Worm (Caenorhabditis elegans) whole organism, L4 larva: ENCODE data around the gene C49H3.3.
A peak's percentile ranks its signal among the peaks of the same experiment; 100 is the strongest.
"Not testable (repeated sequence)": the region's sequence is repeated elsewhere in the genome, so short reads cannot be mapped to it uniquely, and the experiment has no call there.

Experiments
- F37D6.2 ChIP-seq: sonication (generic microtip); optimal IDR thresholded peaks from 2 replicates; lab custom pipeline; 2016; ENCODE audit warnings: mild to moderate bottlenecking, missing genetic modification characterization, missing compliant biosample characterization
- F49E8.2 ChIP-seq: sonication (generic microtip); optimal IDR thresholded peaks from 2 replicates; lab custom pipeline; 2016; ENCODE audit warnings: missing compliant biosample characterization, mild to moderate bottlenecking, missing genetic modification characterization, borderline replicate concordance
- T20F7.1 ChIP-seq: fragments of 200-800 bp; sonication (Bioruptor generic); optimal IDR thresholded peaks from 2 replicates; lab custom pipeline; 2018; ENCODE audit warnings: mild to moderate bottlenecking, missing genetic modification characterization, missing compliant biosample characterization
- T26A8.4 ChIP-seq: fragments of 200-800 bp; sonication (Bioruptor generic); IDR thresholded peaks from 2 replicates; pipeline ENCODE4 v1.3.6; 2022; ENCODE audit warnings: missing genetic modification characterization, missing compliant biosample characterization
- Y48G9A.11 ChIP-seq: fragments of 200-800 bp; sonication (Bioruptor generic); IDR thresholded peaks from 2 replicates; pipeline ENCODE4 v1.3.6; 2022; ENCODE audit warnings: missing genetic modification reagents, missing genetic modification characterization, missing compliant biosample characterization
- Y5F2A.4 ChIP-seq: fragments of 200-800 bp; sonication (Bioruptor generic); optimal IDR thresholded peaks from 2 replicates; lab custom pipeline; 2018; ENCODE audit warnings: mild to moderate bottlenecking, missing genetic modification characterization, missing compliant biosample characterization
- ZK337.2 ChIP-seq: fragments of 200-800 bp; sonication (Bioruptor generic); IDR thresholded peaks from 2 replicates; pipeline ENCODE4 v1.3.6; 2022; ENCODE audit warnings: missing genetic modification reagents, missing genetic modification characterization, missing compliant biosample characterization
- aha-1 ChIP-seq: fragments of 150-350 bp; peaks from one replicate; lab custom pipeline; 2014; ENCODE audit warnings: missing biosample characterization, missing genetic modification characterization
- ces-1 ChIP-seq: fragments of 150-350 bp; sonication (generic microtip); optimal IDR thresholded peaks from 4 replicates; lab custom pipeline; 2014; ENCODE audit warnings: missing biosample characterization, missing genetic modification reagents, missing genetic modification characterization
- ctbp-1 ChIP-seq: fragments of 200-800 bp; sonication (Bioruptor generic); IDR thresholded peaks from 2 replicates; pipeline ENCODE4 v1.3.6; 2022; ENCODE audit warnings: missing genetic modification reagents, missing genetic modification characterization, missing compliant biosample characterization
- daf-16 ChIP-seq, 3 experiments: sonication (generic microtip); optimal IDR thresholded peaks; 2 replicates each; lab custom pipeline; 2016 to 2017; ENCODE audit warnings: missing genetic modification characterization in 3 of 3, missing genetic modification reagents in 3 of 3, mild to moderate bottlenecking in 2 of 3, missing compliant biosample characterization in 2 of 3, missing biosample characterization in 1 of 3, moderate library complexity in 1 of 3
- dmd-6 ChIP-seq: fragments of 200-800 bp; sonication (Bioruptor generic); IDR thresholded peaks from 2 replicates; pipeline ENCODE4 v1.3.6; 2022; ENCODE audit warnings: missing genetic modification reagents, missing genetic modification characterization, missing compliant biosample characterization
- dmd-8 ChIP-seq: fragments of 200-800 bp; sonication (Bioruptor generic); IDR thresholded peaks from 2 replicates; pipeline ENCODE4 v1.3.6; 2022; ENCODE audit warnings: missing genetic modification characterization, missing compliant biosample characterization
- dve-1 ChIP-seq: sonication (generic microtip); optimal IDR thresholded peaks from 2 replicates; lab custom pipeline; 2017; ENCODE audit warnings: antibody characterized with exemption, mild to moderate bottlenecking, missing genetic modification characterization, missing compliant biosample characterization; ENCODE audit not compliant: insufficient read depth
- fkh-10 ChIP-seq: fragments of 150-350 bp; optimal IDR thresholded peaks from 2 replicates; lab custom pipeline; 2014; ENCODE audit warnings: missing biosample characterization, missing genetic modification reagents, missing genetic modification characterization
- hif-1 ChIP-seq, 2 experiments: sonication (generic microtip); optimal IDR thresholded peaks; 2 replicates each; lab custom pipeline; 2016 to 2017; ENCODE audit warnings: missing compliant biosample characterization in 2 of 2, missing genetic modification characterization in 2 of 2, missing genetic modification reagents in 2 of 2, missing genotype in 2 of 2, mild to moderate bottlenecking in 1 of 2
- hlh-11 ChIP-seq: fragments of 200-800 bp; sonication (Bioruptor generic); optimal IDR thresholded peaks from 2 replicates; lab custom pipeline; 2018; ENCODE audit warnings: mild to moderate bottlenecking, missing genetic modification characterization, missing compliant biosample characterization
- hlh-30 ChIP-seq: sonication (generic microtip); optimal IDR thresholded peaks from 2 replicates; lab custom pipeline; 2017; ENCODE audit warnings: antibody characterized with exemption, mild to moderate bottlenecking, missing genetic modification characterization, missing compliant biosample characterization; ENCODE audit not compliant: insufficient read depth
- hmg-1.1 ChIP-seq: fragments of 200-800 bp; sonication (Bioruptor generic); IDR thresholded peaks from 2 replicates; pipeline ENCODE4 v1.3.6; 2022; ENCODE audit warnings: missing genetic modification reagents, missing genetic modification characterization, missing compliant biosample characterization
- lim-7 ChIP-seq: fragments of 200-800 bp; sonication (Bioruptor generic); IDR thresholded peaks from 2 replicates; pipeline ENCODE4 v1.3.6; 2022; ENCODE audit warnings: missing genetic modification characterization, missing compliant biosample characterization
- lin-1 ChIP-seq: fragments of 200-800 bp; sonication (Bioruptor generic); IDR thresholded peaks from 2 replicates; pipeline ENCODE4 v1.3.6; 2022; ENCODE audit warnings: missing genetic modification reagents, missing genetic modification characterization, missing compliant biosample characterization
- lin-15B ChIP-seq: fragments of 150-350 bp; sonication (generic microtip); optimal IDR thresholded peaks from 3 replicates; lab custom pipeline; 2014; ENCODE audit warnings: missing biosample characterization, missing genetic modification characterization
- lsy-2 ChIP-seq, 2 experiments: fragments of 150-350 bp in 1 of 2; sonication (generic microtip) in 1 of 2; optimal IDR thresholded peaks; 2 replicates each; lab custom pipeline; 2014 to 2017; ENCODE audit warnings: missing biosample characterization in 2 of 2, missing genetic modification characterization in 2 of 2
- madf-9 ChIP-seq: fragments of 200-800 bp; sonication (Bioruptor generic); conservative IDR thresholded peaks from 2 replicates; pipeline ENCODE4 v1.3.6; 2022; ENCODE audit warnings: missing genetic modification reagents, missing genetic modification characterization, missing compliant biosample characterization
- mdl-1 ChIP-seq, 2 experiments: fragments of 150-350 bp in 1 of 2; sonication (generic microtip) in 1 of 2; optimal IDR thresholded peaks; 2 replicates each; lab custom pipeline; 2014 to 2017; ENCODE audit warnings: missing biosample characterization in 2 of 2, missing genetic modification characterization in 2 of 2
- mep-1 ChIP-seq: fragments of 150-350 bp; sonication (generic microtip); optimal IDR thresholded peaks from 3 replicates; lab custom pipeline; 2014; ENCODE audit warnings: missing biosample characterization, missing genetic modification characterization
- mes-2 ChIP-seq: sonication (generic microtip); optimal IDR thresholded peaks from 2 replicates; lab custom pipeline; 2016; ENCODE audit warnings: missing genotype, mild to moderate bottlenecking, missing genetic modification characterization, missing compliant biosample characterization; ENCODE audit not compliant: poor library complexity, severe bottlenecking
- nhr-42 ChIP-seq: fragments of 200-800 bp; sonication (Bioruptor generic); IDR thresholded peaks from 2 replicates; pipeline ENCODE4 v1.3.6; 2022; ENCODE audit warnings: missing genetic modification characterization, missing compliant biosample characterization
- nhr-48 ChIP-seq: sonication (generic microtip); optimal IDR thresholded peaks from 2 replicates; lab custom pipeline; 2016; ENCODE audit warnings: mild to moderate bottlenecking, missing genetic modification characterization, missing compliant biosample characterization
- nhr-6 ChIP-seq: fragments of 150-350 bp; optimal IDR thresholded peaks from 2 replicates; lab custom pipeline; 2014; ENCODE audit warnings: missing biosample characterization, missing genetic modification characterization
- nhr-77 ChIP-seq: fragments of 150-350 bp; optimal IDR thresholded peaks from 2 replicates; lab custom pipeline; 2014; ENCODE audit warnings: missing biosample characterization, missing genetic modification characterization
- rbr-2 ChIP-seq: sonication (generic microtip); optimal IDR thresholded peaks from 2 replicates; lab custom pipeline; 2016; ENCODE audit warnings: missing genotype, missing genetic modification characterization, missing compliant biosample characterization
- saeg-2 ChIP-seq: fragments of 200-800 bp; sonication (Bioruptor generic); IDR thresholded peaks from 2 replicates; pipeline ENCODE4 v1.3.6; 2022; ENCODE audit warnings: missing genetic modification reagents, missing genetic modification characterization, missing compliant biosample characterization
- snpc-1.2 ChIP-seq: fragments of 200-800 bp; sonication (Bioruptor generic); IDR thresholded peaks from 2 replicates; pipeline ENCODE4 v1.3.6; 2022; ENCODE audit warnings: missing genetic modification reagents, missing genetic modification characterization, missing compliant biosample characterization
- snpc-4 ChIP-seq: fragments of 150-350 bp; optimal IDR thresholded peaks from 2 replicates; lab custom pipeline; 2014; ENCODE audit warnings: missing biosample characterization, missing genetic modification characterization
- spr-1 ChIP-seq: sonication (generic microtip); optimal IDR thresholded peaks from 2 replicates; lab custom pipeline; 2016; ENCODE audit warnings: mild to moderate bottlenecking, missing genetic modification characterization, missing compliant biosample characterization
- spr-3 ChIP-seq: fragments of 200-800 bp; sonication (Bioruptor generic); optimal IDR thresholded peaks from 2 replicates; lab custom pipeline; 2018; ENCODE audit warnings: mild to moderate bottlenecking, missing genetic modification characterization, missing compliant biosample characterization
- unc-130 ChIP-seq: sonication (generic microtip); optimal IDR thresholded peaks from 2 replicates; lab custom pipeline; 2016; ENCODE audit warnings: missing genetic modification reagents, missing genetic modification characterization, missing compliant biosample characterization
- unc-62 ChIP-seq, 3 experiments: fragments of 150-350 bp in 1 of 3; sonication (generic microtip); optimal IDR thresholded peaks in 2 of 3; peaks in 1 of 3; 1 replicate in 1 of 3; 2 replicates in 2 of 3; lab custom pipeline; 2014 to 2017; ENCODE audit warnings: missing biosample characterization in 3 of 3, missing genetic modification characterization in 3 of 3, missing genetic modification reagents in 3 of 3, missing genotype in 1 of 3
- zfp-2 ChIP-seq: sonication (generic microtip); optimal IDR thresholded peaks from 2 replicates; lab custom pipeline; 2016; ENCODE audit warnings: mild to moderate bottlenecking, missing genetic modification characterization, missing compliant biosample characterization
- ztf-7 ChIP-seq: fragments of 150-350 bp; optimal IDR thresholded peaks from 2 replicates; lab custom pipeline; 2014; ENCODE audit warnings: missing biosample characterization, missing genetic modification characterization

Gene C49H3.3

ce11 chrIV:7940919-7941318 lies 16.8 kb downstream of the C49H3.3 start, which contains the start of gene exc-9:
exc-9 (minus strand) TSS chrIV:7941019.
- TF ChIP-seq dmd-8 (GFP tag; lab: Robert Waterston, UW) (no peak), F37D6.2 (tag; lab: Kevin White, UChicago) (no peak)

DNA sequence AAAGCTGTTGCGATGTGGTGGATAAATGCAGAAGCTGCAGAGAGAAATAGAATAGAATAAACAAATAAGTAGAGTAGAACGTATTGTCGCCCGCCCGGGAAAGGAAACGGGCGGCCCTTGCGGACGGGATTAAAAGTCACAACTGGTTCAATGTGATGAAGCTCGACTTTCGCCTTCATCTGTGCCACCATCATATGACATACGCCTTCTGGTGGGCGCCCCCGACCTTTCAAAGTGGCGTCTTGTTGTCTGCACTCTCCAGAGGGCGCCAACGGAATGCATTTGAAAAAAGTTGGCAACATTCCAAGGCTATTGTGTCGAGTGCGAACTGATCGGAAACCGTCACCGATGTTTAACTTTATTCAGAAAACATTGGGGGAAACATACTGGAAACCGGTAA lies 19.1 kb downstream of the C49H3.3 start:
- no peak for TF ChIP-seq ZK337.2 (GFP tag; lab: Robert Waterston, UW)
- TF ChIP-seq unc-62 (GFP tag; optimal IDR thresholded peaks at IDR 0.05 in 1 of 2; lab: Kevin White, UChicago) = peak in 1 of 2 experiments; percentile 61
- TF ChIP-seq unc-62 (tag; optimal IDR thresholded peaks at IDR 0.05; lab: Kevin White, UChicago) = no peak
- TF ChIP-seq mep-1 (tag; lab: Kevin White, UChicago) = peak; percentile 28
- TF ChIP-seq hlh-30 (tag; lab: Kevin White, UChicago) = peak; percentile 57

ce11 chrIV:7946457-7946856 lies 22.3 kb downstream of the C49H3.3 start, which contains the start of gene czw-1:
czw-1 (minus strand) TSS chrIV:7946825.
- TF ChIP-seq fkh-10 (GFP tag; lab: Kevin White, UChicago) (no peak), nhr-48 (tag; lab: Kevin White, UChicago) (no peak), nhr-77 (tag; lab: Kevin White, UChicago) (no peak), Y48G9A.11 (GFP tag; lab: Robert Waterston, UW) (no peak), ces-1 (GFP tag; lab: Kevin White, UChicago) (no peak), zfp-2 (tag; lab: Kevin White, UChicago) (no peak), mes-2 (tag; lab: Kevin White, UChicago) (peak; percentile 12), F37D6.2 (tag; lab: Kevin White, UChicago) (no peak), Y5F2A.4 (GFP tag; lab: Kevin White, UChicago) (no peak), spr-3 (no peak), F49E8.2 (tag; lab: Kevin White, UChicago) (no peak), aha-1 (tag; lab: Kevin White, UChicago) (no peak), snpc-4 (tag; lab: Kevin White, UChicago) (no peak), lin-15B (tag; lab: Kevin White, UChicago) (no peak), ztf-7 (no peak), saeg-2 (GFP tag; lab: Robert Waterston, UW) (no peak), T20F7.1 (GFP tag; lab: Kevin White, UChicago) (peak; percentile 71)

DNA sequence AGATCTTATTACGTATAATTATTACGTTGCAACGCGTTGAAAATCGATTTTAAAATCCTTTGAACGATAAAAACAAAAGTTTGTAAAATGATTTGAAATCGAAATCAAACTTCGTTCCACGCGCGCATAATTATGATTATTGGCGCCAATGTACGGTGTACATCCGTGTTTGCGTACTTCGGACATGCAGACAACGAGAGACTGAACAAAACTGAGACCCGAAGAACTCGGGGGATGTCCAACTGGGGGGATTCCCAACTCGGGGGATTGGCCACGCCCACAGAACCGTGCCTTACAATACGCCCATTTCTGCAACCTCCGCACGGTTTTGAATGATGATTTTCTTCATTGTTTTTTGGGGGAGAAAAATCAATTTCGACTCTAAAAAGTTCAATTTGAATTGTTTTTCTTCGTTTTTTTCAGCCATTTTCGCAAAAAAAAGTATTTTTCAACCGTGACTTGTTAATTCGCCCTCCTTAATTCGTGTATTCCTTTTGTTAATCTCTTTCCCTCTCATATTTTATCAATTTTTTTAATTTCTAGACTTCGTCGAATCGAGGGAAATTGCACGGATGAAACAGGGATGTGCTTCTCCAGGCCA lies 22.8 kb downstream of the C49H3.3 start, which contains the start of gene F20D12.12:
F20D12.12 (plus strand) TSS at position 542 of the 601 bp plus-strand sequence.
- TF ChIP-seq dve-1 (tag; lab: Kevin White, UChicago) = peak; percentile 54
- peak; percentile 29 for TF ChIP-seq spr-1 (tag; lab: Kevin White, UChicago)
- peak; percentile 27 for TF ChIP-seq F37D6.2 (tag; lab: Kevin White, UChicago)
- TF ChIP-seq Y48G9A.11 (GFP tag; lab: Robert Waterston, UW) = peak; percentile 83
- TF ChIP-seq hlh-11 = peak; percentile 68
- TF ChIP-seq nhr-42 (GFP tag; lab: Robert Waterston, UW) = peak; percentile 83; the same call in 1 of the 2 replicates
- peak; percentile 70 to 96 for TF ChIP-seq lsy-2 (tag; optimal IDR thresholded peaks at IDR 0.05; lab: Kevin White, UChicago)
- not testable (repeated sequence) for TF ChIP-seq daf-16 (GFP tag; optimal IDR thresholded peaks at IDR 0.05; lab: Kevin White, UChicago)
- peak; percentile 13 for TF ChIP-seq daf-16 (tag; optimal IDR thresholded peaks at IDR 0.05; lab: Kevin White, UChicago)
- peak; percentile 48 for TF ChIP-seq hlh-30 (tag; lab: Kevin White, UChicago)
- peak; percentile 68 for TF ChIP-seq nhr-6 (tag; lab: Kevin White, UChicago)
- peak; percentile 81 for TF ChIP-seq T26A8.4
- TF ChIP-seq hif-1 (tag; optimal IDR thresholded peaks at IDR 0.05; lab: Kevin White, UChicago) = peak in 1 of 2 experiments; percentile 49
- TF ChIP-seq hmg-1.1 = peak; percentile 94
- peak; percentile 95 for TF ChIP-seq aha-1 (tag; lab: Kevin White, UChicago)
- TF ChIP-seq lin-1 (GFP tag; lab: Robert Waterston, UW) = peak; percentile 85
- peak; percentile 83 for TF ChIP-seq unc-130
- peak; percentile 85 for TF ChIP-seq snpc-1.2 (GFP tag; lab: Robert Waterston, UW)
- TF ChIP-seq madf-9 (GFP tag; lab: Robert Waterston, UW) = peak; percentile 71; the same call in 1 of the 2 replicates
- peak; percentile 52 for TF ChIP-seq F49E8.2 (tag; lab: Kevin White, UChicago)
- TF ChIP-seq lim-7 (GFP tag; lab: Robert Waterston, UW) = peak; percentile 50; the same call in 1 of the 2 replicates
- TF ChIP-seq rbr-2 (tag; lab: Kevin White, UChicago) = peak; percentile 74
- TF ChIP-seq mdl-1 (tag; optimal IDR thresholded peaks at IDR 0.05; lab: Kevin White, UChicago) = peak in 1 of 2 experiments; percentile 64
- peak; percentile 91 for TF ChIP-seq mes-2 (tag; lab: Kevin White, UChicago)
- TF ChIP-seq dmd-6 (GFP tag; lab: Robert Waterston, UW) = peak; percentile 85
- TF ChIP-seq ctbp-1 (GFP tag; lab: Robert Waterston, UW) = peak; percentile 87
- TF ChIP-seq saeg-2 (GFP tag; lab: Robert Waterston, UW) = 0 out of 2 replicates have a peak, but pooled peaks have one; percentile 62
